Worm (Caenorhabditis elegans): ENCODE measurements around the gene Y1A5A.1.

Y1A5A.1 gene

DNA sequence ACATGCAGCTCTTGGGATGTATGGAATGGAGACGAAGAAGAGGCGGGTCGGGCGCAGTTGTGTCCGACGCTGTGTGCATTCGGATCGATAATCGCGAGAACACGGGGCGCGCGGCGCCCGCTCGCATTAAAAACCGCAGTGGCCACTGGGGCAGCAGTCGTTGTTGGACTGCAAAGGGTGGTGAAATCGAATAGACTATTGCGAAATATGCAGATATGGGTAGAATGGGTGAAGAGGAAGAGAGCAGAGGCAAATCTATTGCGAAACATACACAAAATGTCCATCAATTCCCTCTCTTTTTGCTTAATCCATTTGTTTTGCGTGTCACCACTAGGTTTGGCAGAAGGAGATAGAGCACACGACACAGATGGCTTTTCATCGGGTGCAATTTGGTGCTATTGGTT lies 31.6 kb upstream of the Y1A5A.1 start (continued):
- TF ChIP-seq nhr-90 (tag; optimal IDR thresholded peaks at IDR 0.05) (peak; percentile 7), xnd-1 (tag; optimal IDR thresholded peaks at IDR 0.05) (no peak), hlh-26 (GFP tag; conservative IDR thresholded peaks at IDR 0.05) (no peak), B0019.2 (GFP tag; conservative IDR thresholded peaks at IDR 0.05) (no peak), let-607 (tag; optimal IDR thresholded peaks at IDR 0.05) (peak; percentile 13 to 21), Y67H2A.10 (GFP tag; conservative IDR thresholded peaks at IDR 0.05) (no peak), cebp-2 (GFP tag; IDR thresholded peaks at IDR 0.05) (no peak), atf-7 (tag; optimal IDR thresholded peaks at IDR 0.05) (no peak), mes-4 (tag; optimal IDR thresholded peaks at IDR 0.05) (no peak), nhr-80 (tag; optimal IDR thresholded peaks at IDR 0.05) (no peak), mcd-1 (GFP tag; IDR thresholded peaks at IDR 0.05) (peak; percentile 31; the same call in 1 of the 2 replicates), madf-8 (GFP tag; conservative IDR thresholded peaks at IDR 0.05) (no peak), K11D2.4 (GFP tag; IDR thresholded peaks at IDR 0.05) (0 out of 2 replicates have a peak, but pooled peaks have one; percentile 42), hlh-12 (tag; optimal IDR thresholded peaks at IDR 0.05) (no peak), efl-1 (GFP tag; optimal IDR thresholded peaks at IDR 0.05) (no peak), pbrm-1 (GFP tag; IDR thresholded peaks at IDR 0.05) (peak; percentile 53; the same call in 1 of the 2 replicates), snpc-4 (GFP tag; optimal IDR thresholded peaks at IDR 0.05) (peak; percentile 17), snpc-4 (tag; optimal IDR thresholded peaks at IDR 0.05) (peak in 3 of 4 experiments; percentile 27 to 61 (median 41)), F57C9.4 (tag; optimal IDR thresholded peaks at IDR 0.05) (no peak), rpc-1 (optimal IDR thresholded peaks at IDR 0.05) (no peak), rpc-1 (tag; optimal IDR thresholded peaks at IDR 0.05) (no peak), unc-62 (GFP tag; optimal IDR thresholded peaks at IDR 0.05) (peak; percentile 76), ztf-22 (GFP tag; optimal IDR thresholded peaks at IDR 0.05) (no peak), lsl-1 (GFP tag; optimal IDR thresholded peaks at IDR 0.05) (no peak), tbx-9 (tag; optimal IDR thresholded peaks at IDR 0.05; ENCODE audit: borderline replicate concordance) (no peak), F49E8.2 (tag; optimal IDR thresholded peaks at IDR 0.05; ENCODE audit: insufficient read depth) (no peak), ztf-6 (GFP tag; IDR thresholded peaks at IDR 0.05) (no peak), Y56A3A.18 (GFP tag; IDR thresholded peaks at IDR 0.05) (no peak), snpc-1.1 (tag; optimal IDR thresholded peaks at IDR 0.05; ENCODE audit: insufficient read depth) (no peak), nhr-120 (GFP tag; IDR thresholded peaks at IDR 0.05) (no peak), Y53G8AR.9 (GFP tag; conservative IDR thresholded peaks at IDR 0.05) (no peak), zim-3 (tag; optimal IDR thresholded peaks at IDR 0.05) (no peak), tlf-1 (GFP tag; optimal IDR thresholded peaks at IDR 0.05) (no peak), dox-1 (GFP tag; IDR thresholded peaks at IDR 0.05) (peak; percentile 51; the same call in 1 of the 2 replicates), F39B2.1 (GFP tag; IDR thresholded peaks at IDR 0.05) (no peak), T07F8.4 (tag; optimal IDR thresholded peaks at IDR 0.05) (no peak), ztf-28 (GFP tag; IDR thresholded peaks at IDR 0.05) (no peak), sea-2 (GFP tag; IDR thresholded peaks at IDR 0.05) (no peak), sdz-38 (tag; optimal IDR thresholded peaks at IDR 0.05) (no peak), lin-26 (GFP tag; IDR thresholded peaks at IDR 0.05) (0 out of 2 replicates have a peak, but pooled peaks have one; percentile 30), snpc-1.3 (tag; optimal IDR thresholded peaks at IDR 0.05; ENCODE audit: insufficient read depth) (no peak), D2030.7 (GFP tag; IDR thresholded peaks at IDR 0.05) (no peak), B0035.1 (tag; optimal IDR thresholded peaks at IDR 0.05) (no peak), ztf-3 (GFP tag; optimal IDR thresholded peaks at IDR 0.05) (no peak), madf-10 (tag; optimal IDR thresholded peaks at IDR 0.05) (peak; percentile 78), dpl-1 (GFP tag; optimal IDR thresholded peaks at IDR 0.05) (no peak), lsy-27 (tag; optimal IDR thresholded peaks at IDR 0.05; ENCODE audit: borderline replicate concordance, insufficient read depth) (no peak), ccch-3 (GFP tag; optimal IDR thresholded peaks at IDR 0.05) (no peak), bed-2 (GFP tag; IDR thresholded peaks at IDR 0.05) (no peak)
